Worm (Caenorhabditis elegans) whole organism, L4 larva: ENCODE measurements around the gene vrk-1.

Experiments used
- D1046.2 ChIP-seq: fragments of 200-800 bp; sonication (Bioruptor generic); IDR thresholded peaks from 2 replicates; pipeline ENCODE4 v1.3.6; 2022; ENCODE audit warnings: missing genetic modification characterization, missing compliant biosample characterization
- F10B5.3 ChIP-seq: sonication (generic microtip); optimal IDR thresholded peaks from 2 replicates; lab custom pipeline; 2016; ENCODE audit warnings: mild to moderate bottlenecking, missing genetic modification characterization, missing compliant biosample characterization
- F49E8.2 ChIP-seq: sonication (generic microtip); optimal IDR thresholded peaks from 2 replicates; lab custom pipeline; 2016; ENCODE audit warnings: missing compliant biosample characterization, mild to moderate bottlenecking, missing genetic modification characterization, borderline replicate concordance
- T20F7.1 ChIP-seq: fragments of 200-800 bp; sonication (Bioruptor generic); optimal IDR thresholded peaks from 2 replicates; lab custom pipeline; 2018; ENCODE audit warnings: mild to moderate bottlenecking, missing genetic modification characterization, missing compliant biosample characterization
- T26A8.4 ChIP-seq: fragments of 200-800 bp; sonication (Bioruptor generic); IDR thresholded peaks from 2 replicates; pipeline ENCODE4 v1.3.6; 2022; ENCODE audit warnings: missing genetic modification characterization, missing compliant biosample characterization
- Y105C5A.15 ChIP-seq: fragments of 200-800 bp; sonication (Bioruptor generic); IDR thresholded peaks from 2 replicates; pipeline ENCODE4 v1.3.6; 2022; ENCODE audit warnings: missing genetic modification characterization, missing compliant biosample characterization
- Y48G9A.11 ChIP-seq: fragments of 200-800 bp; sonication (Bioruptor generic); IDR thresholded peaks from 2 replicates; pipeline ENCODE4 v1.3.6; 2022; ENCODE audit warnings: missing genetic modification reagents, missing genetic modification characterization, missing compliant biosample characterization
- ZK546.5 ChIP-seq, 2 experiments: sonication (generic microtip); optimal IDR thresholded peaks; 2 replicates each; lab custom pipeline; 2017; ENCODE audit warnings: missing biosample characterization in 2 of 2, missing genetic modification characterization in 2 of 2
- aha-1 ChIP-seq: fragments of 150-350 bp; peaks from one replicate; lab custom pipeline; 2014; ENCODE audit warnings: missing biosample characterization, missing genetic modification characterization
- aly-2 ChIP-seq: sonication (generic microtip); optimal IDR thresholded peaks from 2 replicates; lab custom pipeline; 2018; ENCODE audit warnings: missing biosample characterization, missing genetic modification characterization
- ama-1 ChIP-seq: fragments of 150-350 bp; optimal IDR thresholded peaks from 2 replicates; lab custom pipeline; 2014; ENCODE audit warnings: inconsistent platforms, mixed read lengths
- arid-1 ChIP-seq: fragments of 200-800 bp; sonication (Bioruptor generic); conservative IDR thresholded peaks from 2 replicates; pipeline ENCODE4 v1.3.6; 2022; ENCODE audit warnings: missing genetic modification reagents, missing genetic modification characterization, missing compliant biosample characterization
- ceh-82 ChIP-seq: sonication (generic microtip); optimal IDR thresholded peaks from 2 replicates; lab custom pipeline; 2017; ENCODE audit warnings: missing biosample characterization, missing genetic modification characterization
- ces-1 ChIP-seq: fragments of 150-350 bp; sonication (generic microtip); optimal IDR thresholded peaks from 4 replicates; lab custom pipeline; 2014; ENCODE audit warnings: missing biosample characterization, missing genetic modification reagents, missing genetic modification characterization
- ctbp-1 ChIP-seq: fragments of 200-800 bp; sonication (Bioruptor generic); IDR thresholded peaks from 2 replicates; pipeline ENCODE4 v1.3.6; 2022; ENCODE audit warnings: missing genetic modification reagents, missing genetic modification characterization, missing compliant biosample characterization
- daf-19 ChIP-seq: fragments of 200-800 bp; sonication (Bioruptor generic); conservative IDR thresholded peaks from 2 replicates; pipeline ENCODE4 v1.3.6; 2022; ENCODE audit warnings: missing genetic modification characterization, missing compliant biosample characterization
- daf-8 ChIP-seq: fragments of 200-800 bp; sonication (Bioruptor generic); IDR thresholded peaks from 2 replicates; pipeline ENCODE4 v1.3.6; 2022; ENCODE audit warnings: missing genetic modification characterization, missing compliant biosample characterization
- dmd-6 ChIP-seq: fragments of 200-800 bp; sonication (Bioruptor generic); IDR thresholded peaks from 2 replicates; pipeline ENCODE4 v1.3.6; 2022; ENCODE audit warnings: missing genetic modification reagents, missing genetic modification characterization, missing compliant biosample characterization
- dmd-8 ChIP-seq: fragments of 200-800 bp; sonication (Bioruptor generic); IDR thresholded peaks from 2 replicates; pipeline ENCODE4 v1.3.6; 2022; ENCODE audit warnings: missing genetic modification characterization, missing compliant biosample characterization
- dmd-9 ChIP-seq: fragments of 200-800 bp; sonication (Bioruptor generic); IDR thresholded peaks from 2 replicates; pipeline ENCODE4 v1.3.6; 2022; ENCODE audit warnings: missing genetic modification reagents, missing genetic modification characterization, missing compliant biosample characterization
- duxl-1 ChIP-seq: sonication (generic microtip); optimal IDR thresholded peaks from 2 replicates; lab custom pipeline; 2016; ENCODE audit warnings: mild to moderate bottlenecking, missing genetic modification characterization, moderate library complexity, missing compliant biosample characterization; ENCODE audit not compliant: poor library complexity
- dve-1 ChIP-seq: sonication (generic microtip); optimal IDR thresholded peaks from 2 replicates; lab custom pipeline; 2017; ENCODE audit warnings: antibody characterized with exemption, mild to moderate bottlenecking, missing genetic modification characterization, missing compliant biosample characterization; ENCODE audit not compliant: insufficient read depth
- hif-1 ChIP-seq, 2 experiments: sonication (generic microtip); optimal IDR thresholded peaks; 2 replicates each; lab custom pipeline; 2016 to 2017; ENCODE audit warnings: missing compliant biosample characterization in 2 of 2, missing genetic modification characterization in 2 of 2, missing genetic modification reagents in 2 of 2, missing genotype in 2 of 2, mild to moderate bottlenecking in 1 of 2
- hlh-11 ChIP-seq: fragments of 200-800 bp; sonication (Bioruptor generic); optimal IDR thresholded peaks from 2 replicates; lab custom pipeline; 2018; ENCODE audit warnings: mild to moderate bottlenecking, missing genetic modification characterization, missing compliant biosample characterization
- hlh-30 ChIP-seq: sonication (generic microtip); optimal IDR thresholded peaks from 2 replicates; lab custom pipeline; 2017; ENCODE audit warnings: antibody characterized with exemption, mild to moderate bottlenecking, missing genetic modification characterization, missing compliant biosample characterization; ENCODE audit not compliant: insufficient read depth
- jun-1 ChIP-seq: fragments of 150-350 bp; optimal IDR thresholded peaks from 2 replicates; lab custom pipeline; 2014; ENCODE audit warnings: missing biosample characterization, missing genetic modification reagents, missing genetic modification characterization
- lin-13 ChIP-seq: fragments of 150-350 bp; optimal IDR thresholded peaks from 2 replicates; lab custom pipeline; 2014; ENCODE audit warnings: missing biosample characterization, missing genetic modification reagents, missing genetic modification characterization
- lin-29 ChIP-seq: fragments of 200-800 bp; sonication (Bioruptor generic); IDR thresholded peaks from 2 replicates; pipeline ENCODE4 v1.3.6; 2022; ENCODE audit warnings: missing genetic modification reagents, missing genetic modification characterization, missing compliant biosample characterization
- lin-38 ChIP-seq: fragments of 200-800 bp; sonication (Bioruptor generic); IDR thresholded peaks from 2 replicates; pipeline ENCODE4 v1.3.6; 2022; ENCODE audit warnings: missing genetic modification reagents, missing genetic modification characterization, missing compliant biosample characterization
- lin-39 ChIP-seq: fragments of 150-350 bp; optimal IDR thresholded peaks from 2 replicates; lab custom pipeline; 2014; ENCODE audit warnings: missing biosample characterization, missing genetic modification reagents, missing genetic modification characterization
- lir-3 ChIP-seq: sonication (generic microtip); optimal IDR thresholded peaks from 2 replicates; lab custom pipeline; 2016; ENCODE audit warnings: mild to moderate bottlenecking, missing genetic modification characterization, missing compliant biosample characterization
- mdt-29 ChIP-seq: fragments of 200-800 bp; sonication (Bioruptor generic); IDR thresholded peaks from 2 replicates; pipeline ENCODE4 v1.3.6; 2022; ENCODE audit warnings: missing genetic modification reagents, missing genetic modification characterization, missing compliant biosample characterization
- mep-1 ChIP-seq: fragments of 150-350 bp; sonication (generic microtip); optimal IDR thresholded peaks from 3 replicates; lab custom pipeline; 2014; ENCODE audit warnings: missing biosample characterization, missing genetic modification characterization
- mes-2 ChIP-seq: sonication (generic microtip); optimal IDR thresholded peaks from 2 replicates; lab custom pipeline; 2016; ENCODE audit warnings: missing genotype, mild to moderate bottlenecking, missing genetic modification characterization, missing compliant biosample characterization; ENCODE audit not compliant: poor library complexity, severe bottlenecking
- mxl-3 ChIP-seq: fragments of 200-800 bp; sonication (Bioruptor generic); optimal IDR thresholded peaks from 2 replicates; lab custom pipeline; 2018; ENCODE audit warnings: mild to moderate bottlenecking, missing genetic modification characterization, missing compliant biosample characterization
- nhr-10 ChIP-seq: fragments of 150-350 bp; optimal IDR thresholded peaks from 2 replicates; lab custom pipeline; 2014; ENCODE audit warnings: missing biosample characterization, missing genetic modification characterization
- nhr-111 ChIP-seq: fragments of 200-800 bp; sonication (Bioruptor generic); optimal IDR thresholded peaks from 2 replicates; lab custom pipeline; 2018; ENCODE audit warnings: mild to moderate bottlenecking, missing genetic modification characterization, missing compliant biosample characterization
- nhr-48 ChIP-seq: sonication (generic microtip); optimal IDR thresholded peaks from 2 replicates; lab custom pipeline; 2016; ENCODE audit warnings: mild to moderate bottlenecking, missing genetic modification characterization, missing compliant biosample characterization
- nhr-77 ChIP-seq: fragments of 150-350 bp; optimal IDR thresholded peaks from 2 replicates; lab custom pipeline; 2014; ENCODE audit warnings: missing biosample characterization, missing genetic modification characterization
- php-3 ChIP-seq: fragments of 200-800 bp; sonication (Bioruptor generic); IDR thresholded peaks from 2 replicates; pipeline ENCODE4 v1.3.6; 2022; ENCODE audit warnings: missing genetic modification reagents, missing genetic modification characterization, missing compliant biosample characterization
- rbr-2 ChIP-seq: sonication (generic microtip); optimal IDR thresholded peaks from 2 replicates; lab custom pipeline; 2016; ENCODE audit warnings: missing genotype, missing genetic modification characterization, missing compliant biosample characterization
- saeg-2 ChIP-seq: fragments of 200-800 bp; sonication (Bioruptor generic); IDR thresholded peaks from 2 replicates; pipeline ENCODE4 v1.3.6; 2022; ENCODE audit warnings: missing genetic modification reagents, missing genetic modification characterization, missing compliant biosample characterization
- set-16 ChIP-seq: fragments of 200-800 bp; sonication (Bioruptor generic); IDR thresholded peaks from 2 replicates; pipeline ENCODE4 v1.3.6; 2022; ENCODE audit warnings: missing genetic modification reagents, missing genetic modification characterization, missing compliant biosample characterization
- snpc-1.2 ChIP-seq: fragments of 200-800 bp; sonication (Bioruptor generic); IDR thresholded peaks from 2 replicates; pipeline ENCODE4 v1.3.6; 2022; ENCODE audit warnings: missing genetic modification reagents, missing genetic modification characterization, missing compliant biosample characterization
- snpc-4 ChIP-seq: fragments of 150-350 bp; optimal IDR thresholded peaks from 2 replicates; lab custom pipeline; 2014; ENCODE audit warnings: missing biosample characterization, missing genetic modification characterization
- spr-1 ChIP-seq: sonication (generic microtip); optimal IDR thresholded peaks from 2 replicates; lab custom pipeline; 2016; ENCODE audit warnings: mild to moderate bottlenecking, missing genetic modification characterization, missing compliant biosample characterization
- spr-3 ChIP-seq: fragments of 200-800 bp; sonication (Bioruptor generic); optimal IDR thresholded peaks from 2 replicates; lab custom pipeline; 2018; ENCODE audit warnings: mild to moderate bottlenecking, missing genetic modification characterization, missing compliant biosample characterization
- tag-97 ChIP-seq: fragments of 200-800 bp; sonication (Bioruptor generic); IDR thresholded peaks from 2 replicates; pipeline ENCODE4 v1.3.6; 2022; ENCODE audit warnings: missing genetic modification characterization, missing compliant biosample characterization
- vab-7 ChIP-seq: fragments of 200-800 bp; sonication (Bioruptor generic); IDR thresholded peaks from 2 replicates; pipeline ENCODE4 v1.3.6; 2022; ENCODE audit warnings: missing genetic modification reagents, missing genetic modification characterization, missing compliant biosample characterization
- zag-1 ChIP-seq: fragments of 150-350 bp; optimal IDR thresholded peaks from 2 replicates; lab custom pipeline; 2014; ENCODE audit warnings: missing biosample characterization, missing genetic modification characterization
- zip-11 ChIP-seq: fragments of 200-800 bp; sonication (Bioruptor generic); IDR thresholded peaks from 2 replicates; pipeline ENCODE4 v1.3.6; 2022; ENCODE audit warnings: missing genetic modification characterization, missing compliant biosample characterization

Gene vrk-1

ce11 chrII:5901407-5902026, 20.2 kb upstream of the vrk-1 start:
- TF ChIP-seq hlh-11 (tag; lab: Kevin White, UChicago) (peak; percentile 90), nhr-10 (tag; lab: Kevin White, UChicago) (no peak), tag-97 (GFP tag; lab: Robert Waterston, UW) (no peak), ama-1 (lab: Kevin White, UChicago) (no peak), mxl-3 (peak; percentile 47), T20F7.1 (GFP tag; lab: Kevin White, UChicago) (no peak), snpc-1.2 (GFP tag; lab: Robert Waterston, UW) (no peak), mep-1 (peak; percentile 65), nhr-111 (GFP tag; lab: Kevin White, UChicago) (peak; percentile 45), ceh-82 (tag; lab: Kevin White, UChicago) (no peak), snpc-4 (tag; lab: Kevin White, UChicago) (no peak), D1046.2 (0 out of 2 replicates have a peak, but pooled peaks have one; percentile 46), hif-1 (tag; optimal IDR thresholded peaks at IDR 0.05; lab: Kevin White, UChicago) (peak in 1 of 2 experiments; percentile 65), Y105C5A.15 (no peak), lir-3 (tag; lab: Kevin White, UChicago) (no peak), mdt-29 (no peak), T26A8.4 (GFP tag; lab: Robert Waterston, UW) (peak; percentile 56; the same call in 1 of the 2 replicates), rbr-2 (tag; lab: Kevin White, UChicago) (peak; percentile 74), aly-2 (tag; lab: Kevin White, UChicago) (no peak), ctbp-1 (peak; percentile 81), spr-1 (peak; percentile 58), daf-8 (no peak), zip-11 (GFP tag; lab: Robert Waterston, UW) (no peak), F49E8.2 (tag; lab: Kevin White, UChicago) (no peak), nhr-77 (tag; lab: Kevin White, UChicago) (no peak), duxl-1 (tag; lab: Kevin White, UChicago) (no peak), saeg-2 (GFP tag; lab: Robert Waterston, UW) (no peak), spr-3 (GFP tag; lab: Kevin White, UChicago) (no peak), dve-1 (tag; lab: Kevin White, UChicago) (peak; percentile 56), set-16 (GFP tag; lab: Robert Waterston, UW) (peak; percentile 99), ces-1 (GFP tag; lab: Kevin White, UChicago) (no peak), lin-38 (GFP tag; lab: Robert Waterston, UW) (peak; percentile 32), F10B5.3 (tag; lab: Kevin White, UChicago) (peak; percentile 55), php-3 (GFP tag; lab: Robert Waterston, UW) (no peak), jun-1 (tag; lab: Kevin White, UChicago) (peak; percentile 4), vab-7 (no peak), lin-29 (0 out of 2 replicates have a peak, but pooled peaks have one; percentile 43), daf-19 (GFP tag; lab: Robert Waterston, UW) (no peak), zag-1 (tag; lab: Kevin White, UChicago) (no peak), Y48G9A.11 (GFP tag; lab: Robert Waterston, UW) (no peak), aha-1 (no peak), mes-2 (tag; lab: Kevin White, UChicago) (no peak), dmd-8 (GFP tag; lab: Robert Waterston, UW) (no peak), lin-13 (GFP tag; lab: Kevin White, UChicago) (no peak), nhr-48 (peak; percentile 71), hlh-30 (tag; lab: Kevin White, UChicago) (peak; percentile 22), dmd-9 (GFP tag; lab: Robert Waterston, UW) (no peak), arid-1 (GFP tag; lab: Robert Waterston, UW) (0 out of 2 replicates have a peak, but pooled peaks have one; percentile 43), ZK546.5 (tag; optimal IDR thresholded peaks at IDR 0.05; lab: Kevin White, UChicago) (no peak), dmd-6 (no peak), lin-39 (no peak)
